Worm (Caenorhabditis elegans) whole organism, L4/young adult: Measurements from ENCODE around the gene abu-8.

Source experiments
- W03F9.2 ChIP-seq: fragments of 150-350 bp; optimal IDR thresholded peaks from 2 replicates; lab custom pipeline; 2014; ENCODE audit warnings: missing biosample characterization, missing genetic modification characterization
- him-1 ChIP-seq: sonication (generic microtip); optimal IDR thresholded peaks from 2 replicates; lab custom pipeline; 2016; ENCODE audit warnings: missing genotype, missing genetic modification reagents, missing genetic modification characterization, missing compliant biosample characterization

ce11 chrV:5146394-5146793, 48.0 kb downstream of the abu-8 start, which contains the start of gene F14F9.6:
- TF ChIP-seq W03F9.2 (tag; lab: Kevin White, UChicago) (no peak), him-1 (no peak)
